Worm (Caenorhabditis elegans) whole organism, L2 larva: ENCODE results near the gene lin-31.

ENCODE experiments used
- C34F6.9 ChIP-seq: fragments of 150-350 bp; optimal IDR thresholded peaks from 2 replicates; lab custom pipeline; 2014; ENCODE audit warnings: missing biosample characterization, missing genetic modification characterization
- R02D3.7 ChIP-seq: fragments of 150-350 bp; optimal IDR thresholded peaks from 2 replicates; lab custom pipeline; 2014; ENCODE audit warnings: missing biosample characterization, missing genetic modification characterization
- Y55F3AM.14 ChIP-seq: fragments of 200-800 bp; sonication (Bioruptor generic); optimal IDR thresholded peaks from 2 replicates; lab custom pipeline; 2018; ENCODE audit warnings: mild to moderate bottlenecking, missing genetic modification characterization, missing compliant biosample characterization
- ZK546.5 ChIP-seq: sonication (generic microtip); optimal IDR thresholded peaks from 2 replicates; lab custom pipeline; 2017; ENCODE audit warnings: missing biosample characterization, missing genetic modification characterization
- alr-1 ChIP-seq: fragments of 150-350 bp; optimal IDR thresholded peaks from 2 replicates; lab custom pipeline; 2014; ENCODE audit warnings: missing biosample characterization, missing genetic modification characterization
- ama-1 ChIP-seq: fragments of 150-350 bp; optimal IDR thresholded peaks from 2 replicates; lab custom pipeline; 2018; ENCODE audit warnings: inconsistent platforms
- blmp-1 ChIP-seq: sonication (generic microtip); optimal IDR thresholded peaks from 2 replicates; lab custom pipeline; 2017; ENCODE audit warnings: missing genetic modification characterization, mild to moderate bottlenecking, missing compliant biosample characterization, antibody characterized with exemption, moderate library complexity; ENCODE audit not compliant: insufficient read depth
- ceh-16 ChIP-seq: fragments of 150-350 bp; optimal IDR thresholded peaks from 2 replicates; lab custom pipeline; 2014; ENCODE audit warnings: missing biosample characterization, missing genetic modification characterization
- ceh-82 ChIP-seq: fragments of 150-350 bp; optimal IDR thresholded peaks from 2 replicates; lab custom pipeline; 2014; ENCODE audit warnings: missing biosample characterization, missing genetic modification characterization
- crh-2 ChIP-seq: sonication (generic microtip); optimal IDR thresholded peaks from 2 replicates; lab custom pipeline; 2017; ENCODE audit warnings: missing biosample characterization, missing genetic modification characterization
- egl-27 ChIP-seq: sonication (generic microtip); optimal IDR thresholded peaks from 3 replicates; lab custom pipeline; 2017; ENCODE audit warnings: missing biosample characterization, missing genetic modification reagents, missing genetic modification characterization
- elt-3 ChIP-seq: sonication (generic microtip); optimal IDR thresholded peaks from 2 replicates; lab custom pipeline; 2017; ENCODE audit warnings: missing biosample characterization, missing genetic modification characterization
- fos-1 ChIP-seq: fragments of 150-350 bp; optimal IDR thresholded peaks from 2 replicates; lab custom pipeline; 2014; ENCODE audit warnings: missing biosample characterization, missing genetic modification characterization
- gmeb-1 ChIP-seq: fragments of 150-350 bp; optimal IDR thresholded peaks from 2 replicates; lab custom pipeline; 2014; ENCODE audit warnings: missing biosample characterization, missing genetic modification characterization
- lin-11 ChIP-seq: fragments of 150-350 bp; sonication (generic microtip); optimal IDR thresholded peaks from 2 replicates; lab custom pipeline; 2014; ENCODE audit warnings: missing biosample characterization, missing genetic modification characterization, inconsistent platforms, mixed read lengths
- lin-13 ChIP-seq: fragments of 150-350 bp; optimal IDR thresholded peaks from 2 replicates; lab custom pipeline; 2014; ENCODE audit warnings: missing biosample characterization, missing genetic modification reagents, missing genetic modification characterization
- lsy-2 ChIP-seq, 2 experiments: fragments of 150-350 bp in 1 of 2; sonication (generic microtip) in 1 of 2; optimal IDR thresholded peaks; 2 replicates each; lab custom pipeline; 2014 to 2017; ENCODE audit warnings: missing biosample characterization in 2 of 2, missing genetic modification characterization in 2 of 2
- mbf-1 ChIP-seq: sonication (generic microtip); optimal IDR thresholded peaks from 2 replicates; lab custom pipeline; 2017; ENCODE audit warnings: missing biosample characterization, missing genetic modification characterization
- nhr-10 ChIP-seq: sonication (generic microtip); optimal IDR thresholded peaks from 2 replicates; lab custom pipeline; 2017; ENCODE audit warnings: missing biosample characterization, missing genetic modification characterization
- nhr-129 ChIP-seq: fragments of 150-350 bp; optimal IDR thresholded peaks from 2 replicates; lab custom pipeline; 2014; ENCODE audit warnings: missing biosample characterization, missing genetic modification characterization
- nhr-23 ChIP-seq: fragments of 150-350 bp; optimal IDR thresholded peaks from 2 replicates; lab custom pipeline; 2014; ENCODE audit warnings: missing biosample characterization, missing genetic modification reagents, missing genetic modification characterization
- nhr-77 ChIP-seq: fragments of 150-350 bp; optimal IDR thresholded peaks from 2 replicates; lab custom pipeline; 2014; ENCODE audit warnings: missing biosample characterization, missing genetic modification characterization
- sem-4 ChIP-seq: fragments of 150-350 bp; optimal IDR thresholded peaks from 2 replicates; lab custom pipeline; 2014; ENCODE audit warnings: missing biosample characterization, missing genetic modification reagents, missing genetic modification characterization
- skn-1 ChIP-seq: sonication (generic microtip); optimal IDR thresholded peaks from 2 replicates; lab custom pipeline; 2017; ENCODE audit warnings: missing biosample characterization, missing genetic modification characterization
- sma-3 ChIP-seq: sonication (generic microtip); optimal IDR thresholded peaks from 2 replicates; lab custom pipeline; 2016; ENCODE audit warnings: missing genetic modification reagents, missing genetic modification characterization, missing compliant biosample characterization
- sma-9 ChIP-seq, 2 experiments: fragments of 150-350 bp in 1 of 2; sonication (generic microtip) in 1 of 2; optimal IDR thresholded peaks; 2 replicates each; lab custom pipeline; 2014 to 2016; ENCODE audit warnings: missing genetic modification characterization in 2 of 2, mild to moderate bottlenecking in 1 of 2, missing biosample characterization in 1 of 2, missing compliant biosample characterization in 1 of 2, missing genetic modification reagents in 1 of 2, moderate library complexity in 1 of 2
- snpc-4 ChIP-seq: fragments of 150-350 bp; optimal IDR thresholded peaks from 2 replicates; lab custom pipeline; 2014; ENCODE audit warnings: missing biosample characterization, missing genetic modification characterization
- unc-39 ChIP-seq: fragments of 150-350 bp; optimal IDR thresholded peaks from 2 replicates; lab custom pipeline; 2014; ENCODE audit warnings: missing biosample characterization, missing genetic modification characterization
- unc-55 ChIP-seq: fragments of 150-350 bp; sonication (generic microtip); optimal IDR thresholded peaks from 3 replicates; lab custom pipeline; 2014; ENCODE audit warnings: missing biosample characterization, missing genetic modification reagents, missing genetic modification characterization
- zag-1 ChIP-seq: fragments of 150-350 bp; optimal IDR thresholded peaks from 2 replicates; lab custom pipeline; 2014; ENCODE audit warnings: missing biosample characterization, missing genetic modification characterization
- ztf-1 ChIP-seq: fragments of 200-800 bp; sonication (Bioruptor generic); conservative IDR thresholded peaks from 2 replicates; pipeline ENCODE4 v1.3.6; 2022; ENCODE audit warnings: missing genetic modification characterization, missing compliant biosample characterization
- ztf-11 ChIP-seq: sonication (generic microtip); optimal IDR thresholded peaks from 2 replicates; lab custom pipeline; 2017; ENCODE audit warnings: missing biosample characterization, missing genetic modification characterization
- ztf-4 ChIP-seq: fragments of 150-350 bp; optimal IDR thresholded peaks from 2 replicates; lab custom pipeline; 2014; ENCODE audit warnings: missing biosample characterization, missing genetic modification characterization

The lin-31 gene

ce11 chrII:3978198-3978597 is 4.2 kb upstream of the lin-31 start:
- TF ChIP-seq ZK546.5 (tag; lab: Kevin White, UChicago) (no peak), fos-1 (tag; lab: Kevin White, UChicago) (no peak), lin-11 (tag; lab: Kevin White, UChicago) (no peak), unc-55 (GFP tag; lab: Kevin White, UChicago) (no peak), nhr-129 (no peak), sem-4 (tag; lab: Kevin White, UChicago) (no peak), zag-1 (no peak), nhr-23 (no peak), ama-1 (no peak)

DNA sequence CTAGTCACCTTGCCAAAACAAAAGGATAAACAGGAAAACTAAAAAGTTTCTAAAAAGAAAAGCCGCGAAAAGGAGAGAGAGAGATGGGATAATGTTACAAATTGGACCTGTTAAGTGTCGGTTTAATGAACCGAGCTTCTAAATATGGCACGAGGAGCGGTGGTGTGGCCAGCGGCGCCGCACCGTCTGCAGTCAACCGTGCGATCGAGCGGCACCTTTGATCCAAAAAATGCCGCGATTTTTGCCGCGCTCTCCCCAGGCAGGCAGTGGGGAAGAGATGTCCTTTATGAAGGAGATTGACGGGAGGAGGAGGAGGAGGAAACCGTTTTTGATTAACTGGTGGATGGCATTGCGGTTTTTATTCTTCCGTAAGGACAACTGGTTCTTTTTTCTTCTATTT is 2.0 kb upstream of the lin-31 start:
- no peak for TF ChIP-seq elt-3
- no peak for TF ChIP-seq egl-27
- TF ChIP-seq crh-2 = no peak
- TF ChIP-seq alr-1 (tag; lab: Kevin White, UChicago) = no peak
- TF ChIP-seq nhr-77 (tag; lab: Kevin White, UChicago) = no peak
- no peak for TF ChIP-seq C34F6.9
- no peak for TF ChIP-seq nhr-10 (tag; lab: Kevin White, UChicago)
- TF ChIP-seq ceh-16 (tag; lab: Kevin White, UChicago) = no peak
- TF ChIP-seq sma-3 (GFP tag; lab: Kevin White, UChicago) = no peak
- no peak for TF ChIP-seq lin-13
- no peak for TF ChIP-seq skn-1 (tag; lab: Kevin White, UChicago)
- no peak for TF ChIP-seq unc-39 (tag; lab: Kevin White, UChicago)
- TF ChIP-seq R02D3.7 (tag; lab: Kevin White, UChicago) = no peak
- no peak for TF ChIP-seq mbf-1 (tag; lab: Kevin White, UChicago)
- no peak for TF ChIP-seq ztf-1 (GFP tag; lab: Robert Waterston, UW)

DNA sequence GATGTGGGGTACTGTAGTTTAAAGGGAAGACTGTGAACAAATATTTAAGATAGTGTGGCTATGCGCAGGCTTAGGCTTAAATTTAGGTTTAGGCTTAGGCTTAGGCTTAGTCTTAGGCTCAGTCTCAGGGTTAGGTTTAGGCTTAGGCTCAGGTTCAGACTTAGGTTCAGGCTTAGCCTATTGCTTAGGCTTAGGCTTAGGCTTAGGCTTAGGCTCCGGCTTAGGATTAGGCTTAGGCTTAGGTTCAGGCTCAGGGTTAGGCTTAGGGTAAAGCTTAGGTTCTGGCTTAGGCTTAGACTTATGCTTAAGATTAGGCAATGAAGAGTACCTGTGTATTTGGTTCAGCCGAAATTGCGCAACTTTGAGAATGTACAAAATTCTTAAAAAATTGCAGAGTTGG is 1.9 kb downstream of the lin-31 start:
- TF ChIP-seq mbf-1 (tag; lab: Kevin White, UChicago) = no peak
- TF ChIP-seq lin-11 (tag; lab: Kevin White, UChicago) = no peak
- TF ChIP-seq C34F6.9 = no peak
- no peak for TF ChIP-seq unc-55 (GFP tag; lab: Kevin White, UChicago)
- no peak for TF ChIP-seq ceh-82
- no peak for TF ChIP-seq lsy-2 (tag; optimal IDR thresholded peaks at IDR 0.05; lab: Kevin White, UChicago)
- TF ChIP-seq, all 48 proteins: peak for 0

DNA sequence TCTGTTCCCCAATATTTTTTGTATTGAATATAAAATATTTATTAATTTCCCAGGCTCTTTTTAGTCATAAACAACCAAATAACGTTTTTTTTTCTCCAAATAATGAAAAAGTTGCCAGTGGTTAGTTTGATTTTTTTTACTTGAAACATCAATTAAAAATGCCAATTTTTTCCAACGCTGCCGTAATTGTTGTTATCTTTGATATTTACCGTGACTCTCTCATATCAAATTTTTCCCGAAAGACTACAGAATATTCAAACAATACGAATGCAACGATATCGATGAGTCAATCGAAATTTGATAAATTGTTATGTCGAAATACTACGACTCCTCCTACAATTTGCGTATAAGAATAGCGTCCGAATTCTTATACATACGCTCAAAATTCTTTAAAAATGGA is 4.6 kb downstream of the lin-31 start, which contains the start of gene K10G6.5:
TSS of gene K10G6.5 (plus strand) at position 345 of the 400 bp plus-strand sequence.
- no peak for TF ChIP-seq snpc-4 (tag; lab: Kevin White, UChicago)
- no peak for TF ChIP-seq egl-27
- TF ChIP-seq fos-1 (tag; lab: Kevin White, UChicago) = peak; percentile 49
- TF ChIP-seq C34F6.9 = no peak

ce11 chrII:3989627-3990367 is 7.4 kb downstream of the lin-31 start, which contains the start of gene Y14H12A.2:
Y14H12A.2 (minus strand) TSS chrII:3989677.
- peak; percentile 24 for TF ChIP-seq crh-2
- TF ChIP-seq blmp-1 (tag; lab: Kevin White, UChicago) = no peak
- TF ChIP-seq sma-9 (GFP tag; optimal IDR thresholded peaks at IDR 0.05; lab: Kevin White, UChicago) = peak; percentile 47
- no peak for TF ChIP-seq sma-9 (tag; optimal IDR thresholded peaks at IDR 0.05; lab: Kevin White, UChicago)
- no peak for TF ChIP-seq ztf-11 (tag; lab: Kevin White, UChicago)
- peak; percentile 26 for TF ChIP-seq gmeb-1 (tag; lab: Kevin White, UChicago)
- peak; percentile 78 for TF ChIP-seq fos-1 (tag; lab: Kevin White, UChicago)

- TF ChIP-seq ztf-4 (tag; lab: Kevin White, UChicago) = no peak
- TF ChIP-seq ztf-11 (tag; lab: Kevin White, UChicago) = no peak
- TF ChIP-seq Y55F3AM.14 = no peak
- TF ChIP-seq fos-1 (tag; lab: Kevin White, UChicago) = peak; percentile 81
These were observed 8.4 kb downstream of the lin-31 start for ce11 chrII:3990706-3991105.
